Fruit fly (Drosophila melanogaster) whole organism, wandering third instar larva: ENCODE results near the gene Acsf3.
A peak's percentile ranks its signal among the peaks of the same experiment; 100 is the strongest.

Experiments used
- CG32264 ChIP-seq: fragments of 200-800 bp; sonication (Bioruptor generic); optimal IDR thresholded peaks from 2 replicates; lab custom pipeline; 2016; ENCODE audit warnings: missing biosample characterization, missing genetic modification characterization
- HLH106 ChIP-seq: fragments of 200-800 bp; optimal IDR thresholded peaks from 3 replicates; lab custom pipeline; 2019; ENCODE audit warnings: missing biosample characterization, mild to moderate bottlenecking, missing genetic modification characterization, moderate library complexity
- OdsH ChIP-seq: fragments of 200-800 bp; sonication (Bioruptor generic); optimal IDR thresholded peaks from 2 replicates; lab custom pipeline; 2016; ENCODE audit warnings: missing biosample characterization, mild to moderate bottlenecking, missing genetic modification characterization
- Sp1 ChIP-seq: fragments of 200-800 bp; sonication (Bioruptor generic); optimal IDR thresholded peaks from 3 replicates; lab custom pipeline; 2019; ENCODE audit warnings: missing biosample characterization, mild to moderate bottlenecking, missing genetic modification characterization, moderate library complexity
- dmrt93B ChIP-seq: fragments of 200-800 bp; sonication (Bioruptor generic); optimal IDR thresholded peaks from 2 replicates; lab custom pipeline; 2018; ENCODE audit warnings: missing biosample characterization, mild to moderate bottlenecking, missing genetic modification characterization
- ey ChIP-seq: fragments of 200-800 bp; sonication (Bioruptor generic); optimal IDR thresholded peaks from 2 replicates; lab custom pipeline; 2016; ENCODE audit warnings: missing biosample characterization, missing genetic modification characterization
- foxo ChIP-seq, 2 experiments: fragments of 200-800 bp; sonication (Bioruptor generic); optimal IDR thresholded peaks; 2 replicates in 1 of 2; 3 replicates in 1 of 2; lab custom pipeline; 2016 to 2017; ENCODE audit warnings: missing biosample characterization in 2 of 2, missing genetic modification characterization in 2 of 2
- fru ChIP-seq: fragments of 200-800 bp; sonication (Bioruptor generic); optimal IDR thresholded peaks from 3 replicates; lab custom pipeline; 2016; ENCODE audit warnings: missing biosample characterization, mild to moderate bottlenecking, missing genetic modification characterization
- h ChIP-seq: fragments of 200-800 bp; sonication (Bioruptor generic); optimal IDR thresholded peaks from 3 replicates; lab custom pipeline; 2016; ENCODE audit warnings: missing biosample characterization, mild to moderate bottlenecking, missing genetic modification characterization
- lola ChIP-seq: fragments of >200 bp; optimal IDR thresholded peaks from 2 replicates; lab custom pipeline; 2017; ENCODE audit warnings: missing biosample characterization, missing genetic modification characterization

Gene Acsf3

DNA sequence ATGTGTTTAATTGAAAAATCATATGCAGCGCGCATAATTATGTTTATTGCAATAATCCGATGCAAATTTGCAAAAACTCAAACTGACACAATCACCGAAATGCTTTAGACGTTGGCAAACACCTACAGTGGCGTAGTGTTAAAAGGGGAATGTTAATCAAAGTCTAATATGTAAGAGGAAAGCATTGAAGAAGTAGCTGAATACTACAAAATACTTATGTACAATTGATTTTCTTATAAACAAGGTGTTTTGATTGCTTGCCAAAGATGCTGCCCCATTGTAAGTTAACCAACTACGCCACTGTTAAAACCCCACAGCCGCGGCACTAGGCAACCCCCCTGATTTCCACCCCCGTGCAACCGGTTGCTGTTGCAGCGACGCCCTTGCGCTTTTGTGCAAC lies 50.7 kb downstream of the Acsf3 start:
- peak; percentile 12 for TF ChIP-seq OdsH (GFP tag; lab: Kevin White, UChicago)
- TF ChIP-seq dmrt93B (GFP tag; lab: Kevin White, UChicago) = peak; percentile 6
- TF ChIP-seq CG32264 (GFP tag; lab: Kevin White, UChicago) = no peak
- TF ChIP-seq h (GFP tag; lab: Kevin White, UChicago) = peak; percentile 18
- TF ChIP-seq foxo (GFP tag; optimal IDR thresholded peaks at IDR 0.05; lab: Kevin White, UChicago) = peak in 1 of 2 experiments; percentile 40
- TF ChIP-seq Sp1 (GFP tag; lab: Kevin White, UChicago) = peak; percentile 41
- peak; percentile 38 for TF ChIP-seq fru (GFP tag; lab: Kevin White, UChicago)
- TF ChIP-seq lola = no peak
- peak; percentile 25 for TF ChIP-seq ey (GFP tag; lab: Kevin White, UChicago)
- peak; percentile 43 for TF ChIP-seq HLH106
